Worm (Caenorhabditis elegans): Measurements from ENCODE around the gene F38A1.8.

- TF ChIP-seq elt-2 (tag; optimal IDR thresholded peaks at IDR 0.05) (no peak), unc-86 (tag; optimal IDR thresholded peaks at IDR 0.05) (no peak), nhr-11 (tag; optimal IDR thresholded peaks at IDR 0.05) (no peak), sdc-2 (tag; optimal IDR thresholded peaks at IDR 0.05) (no peak), ceh-24 (tag; optimal IDR thresholded peaks at IDR 0.05) (no peak), pha-2 (tag; optimal IDR thresholded peaks at IDR 0.05) (no peak), ets-4 (tag; optimal IDR thresholded peaks at IDR 0.05) (no peak), ceh-22 (tag; optimal IDR thresholded peaks at IDR 0.05) (no peak), T23F11.4 (GFP tag; optimal IDR thresholded peaks at IDR 0.05) (no peak), ceh-48 (tag; optimal IDR thresholded peaks at IDR 0.05) (no peak), ref-2 (tag; optimal IDR thresholded peaks at IDR 0.05) (no peak), ama-1 (optimal IDR thresholded peaks at IDR 0.05) (no peak), unc-3 (GFP tag; conservative IDR thresholded peaks at IDR 0.05) (no peak), unc-3 (tag; optimal IDR thresholded peaks at IDR 0.05) (no peak), ahr-1 (tag; optimal IDR thresholded peaks at IDR 0.05) (no peak)
Observed at ce11 chrIV:1204870-1205269, 34.8 kb downstream of the F38A1.8 start, which contains the start of gene dsl-2.

Measured in whole organism, late embryonic.